Worm (Caenorhabditis elegans) whole organism, late embryonic: ENCODE data around the gene C36E6.8.

Experiments
- C08G9.2 ChIP-seq: sonication (generic microtip); optimal IDR thresholded peaks from 2 replicates; lab custom pipeline; 2016; ENCODE audit warnings: mild to moderate bottlenecking, missing genetic modification characterization, moderate library complexity, missing compliant biosample characterization
- F13H6.1 ChIP-seq: sonication (generic microtip); optimal IDR thresholded peaks from 2 replicates; lab custom pipeline; 2016; ENCODE audit warnings: missing genetic modification characterization, missing compliant biosample characterization
- K09A11.1 ChIP-seq: sonication (generic microtip); optimal IDR thresholded peaks from 2 replicates; lab custom pipeline; 2017; ENCODE audit warnings: antibody characterized with exemption, mild to moderate bottlenecking, missing genetic modification characterization, missing compliant biosample characterization; ENCODE audit not compliant: insufficient read depth
- ceh-14 ChIP-seq: sonication (generic microtip); optimal IDR thresholded peaks from 2 replicates; lab custom pipeline; 2016; ENCODE audit warnings: missing genotype, missing genetic modification characterization, missing compliant biosample characterization
- ceh-18 ChIP-seq: sonication (generic microtip); optimal IDR thresholded peaks from 2 replicates; lab custom pipeline; 2016; ENCODE audit warnings: missing genetic modification characterization, missing compliant biosample characterization
- ceh-19 ChIP-seq: fragments of 200-800 bp; sonication (Bioruptor generic); optimal IDR thresholded peaks from 2 replicates; lab custom pipeline; 2018; ENCODE audit warnings: mild to moderate bottlenecking, missing genetic modification characterization, missing compliant biosample characterization
- ceh-2 ChIP-seq: sonication (generic microtip); optimal IDR thresholded peaks from 2 replicates; lab custom pipeline; 2016; ENCODE audit warnings: missing genotype, missing genetic modification characterization, missing compliant biosample characterization
- ceh-22 ChIP-seq: sonication (generic microtip); optimal IDR thresholded peaks from 2 replicates; lab custom pipeline; 2017; ENCODE audit warnings: missing biosample characterization, missing genetic modification characterization
- ceh-24 ChIP-seq: sonication (generic microtip); optimal IDR thresholded peaks from 2 replicates; lab custom pipeline; 2016; ENCODE audit warnings: mild to moderate bottlenecking, missing genetic modification characterization, missing compliant biosample characterization
- ceh-30 ChIP-seq: fragments of 150-350 bp; optimal IDR thresholded peaks from 2 replicates; lab custom pipeline; 2014; ENCODE audit warnings: missing biosample characterization, missing genetic modification characterization
- ceh-31 ChIP-seq: sonication (generic microtip); optimal IDR thresholded peaks from 2 replicates; lab custom pipeline; 2016; ENCODE audit warnings: missing genetic modification characterization, missing compliant biosample characterization
- ceh-45 ChIP-seq: fragments of 200-800 bp; sonication (Bioruptor generic); IDR thresholded peaks from 2 replicates; pipeline ENCODE4 v1.3.6; 2022; ENCODE audit warnings: missing genetic modification reagents, missing genetic modification characterization, missing compliant biosample characterization
- ceh-48 ChIP-seq: sonication (generic microtip); optimal IDR thresholded peaks from 2 replicates; lab custom pipeline; 2016; ENCODE audit warnings: missing genetic modification characterization, inconsistent platforms, missing compliant biosample characterization
- ceh-9 ChIP-seq: sonication (generic microtip); optimal IDR thresholded peaks from 2 replicates; lab custom pipeline; 2016; ENCODE audit warnings: mild to moderate bottlenecking, missing genetic modification characterization, inconsistent platforms, missing compliant biosample characterization
- dmd-4 ChIP-seq: sonication (generic microtip); optimal IDR thresholded peaks from 2 replicates; lab custom pipeline; 2016; ENCODE audit warnings: borderline replicate concordance, missing genetic modification characterization, missing compliant biosample characterization
- dve-1 ChIP-seq: sonication (generic microtip); optimal IDR thresholded peaks from 2 replicates; lab custom pipeline; 2017; ENCODE audit warnings: antibody characterized with exemption, mild to moderate bottlenecking, missing genetic modification characterization, missing compliant biosample characterization
- elt-2 ChIP-seq: sonication (generic microtip); optimal IDR thresholded peaks from 2 replicates; lab custom pipeline; 2016; ENCODE audit warnings: missing genetic modification reagents, missing genetic modification characterization, missing compliant biosample characterization
- ets-4 ChIP-seq: sonication (generic microtip); optimal IDR thresholded peaks from 2 replicates; lab custom pipeline; 2016; ENCODE audit warnings: missing genetic modification characterization, missing compliant biosample characterization
- eyg-1 ChIP-seq: sonication (generic microtip); optimal IDR thresholded peaks from 2 replicates; lab custom pipeline; 2016; ENCODE audit warnings: missing genotype, missing genetic modification characterization, missing compliant biosample characterization
- fax-1 ChIP-seq: sonication (generic microtip); optimal IDR thresholded peaks from 2 replicates; lab custom pipeline; 2016; ENCODE audit warnings: missing genotype, missing genetic modification characterization, missing compliant biosample characterization
- gmeb-2 ChIP-seq: sonication (generic microtip); optimal IDR thresholded peaks from 2 replicates; lab custom pipeline; 2016; ENCODE audit warnings: missing genetic modification characterization, inconsistent platforms, missing compliant biosample characterization
- hlh-13 ChIP-seq: fragments of 200-800 bp; sonication (Bioruptor generic); optimal IDR thresholded peaks from 2 replicates; lab custom pipeline; 2018; ENCODE audit warnings: mild to moderate bottlenecking, missing genetic modification characterization, missing compliant biosample characterization
- hlh-30 ChIP-seq: sonication (generic microtip); optimal IDR thresholded peaks from 2 replicates; lab custom pipeline; 2017; ENCODE audit warnings: antibody characterized with exemption, missing genetic modification characterization, missing compliant biosample characterization; ENCODE audit not compliant: insufficient read depth
- hlh-6 ChIP-seq: sonication (generic microtip); optimal IDR thresholded peaks from 2 replicates; lab custom pipeline; 2016; ENCODE audit warnings: missing genotype, missing genetic modification characterization, missing compliant biosample characterization
- hlh-8 ChIP-seq: sonication (generic microtip); optimal IDR thresholded peaks from 2 replicates; lab custom pipeline; 2016; ENCODE audit warnings: missing genotype, missing genetic modification characterization, missing compliant biosample characterization
- lim-6 ChIP-seq: sonication (generic microtip); optimal IDR thresholded peaks from 2 replicates; lab custom pipeline; 2016; ENCODE audit warnings: missing genetic modification characterization, missing compliant biosample characterization
- lin-11 ChIP-seq: fragments of 200-800 bp; sonication (Bioruptor generic); optimal IDR thresholded peaks from 2 replicates; lab custom pipeline; 2018; ENCODE audit warnings: mild to moderate bottlenecking, missing genetic modification characterization, missing compliant biosample characterization
- mec-3 ChIP-seq: sonication (generic microtip); optimal IDR thresholded peaks from 2 replicates; lab custom pipeline; 2016; ENCODE audit warnings: borderline replicate concordance, missing genetic modification characterization, missing compliant biosample characterization
- nfya-1 ChIP-seq: sonication (generic microtip); optimal IDR thresholded peaks from 2 replicates; lab custom pipeline; 2017; ENCODE audit warnings: missing genetic modification characterization, mild to moderate bottlenecking, missing compliant biosample characterization, antibody characterized with exemption, moderate library complexity
- nhr-11 ChIP-seq: fragments of 150-350 bp; optimal IDR thresholded peaks from 2 replicates; lab custom pipeline; 2014; ENCODE audit warnings: missing biosample characterization, missing genetic modification characterization
- nhr-232 ChIP-seq: sonication (generic microtip); optimal IDR thresholded peaks from 2 replicates; lab custom pipeline; 2016; ENCODE audit warnings: missing genetic modification characterization, missing compliant biosample characterization
- odd-2 ChIP-seq: sonication (generic microtip); optimal IDR thresholded peaks from 2 replicates; lab custom pipeline; 2017; ENCODE audit warnings: antibody characterized with exemption, mild to moderate bottlenecking, missing genetic modification characterization, missing compliant biosample characterization
- pag-3 ChIP-seq: sonication (generic microtip); optimal IDR thresholded peaks from 2 replicates; lab custom pipeline; 2016; ENCODE audit warnings: missing compliant biosample characterization, missing genetic modification characterization, borderline replicate concordance
- pat-9 ChIP-seq: fragments of 200-800 bp; sonication (Bioruptor generic); optimal IDR thresholded peaks from 2 replicates; lab custom pipeline; 2018; ENCODE audit warnings: mild to moderate bottlenecking, missing genetic modification characterization, moderate library complexity, missing compliant biosample characterization
- pax-1 ChIP-seq: fragments of 150-350 bp; optimal IDR thresholded peaks from 2 replicates; lab custom pipeline; 2014; ENCODE audit warnings: missing biosample characterization, missing genetic modification characterization
- pha-2 ChIP-seq: sonication (generic microtip); optimal IDR thresholded peaks from 2 replicates; lab custom pipeline; 2017; ENCODE audit warnings: mild to moderate bottlenecking, missing genetic modification characterization, missing compliant biosample characterization
- pha-4 ChIP-seq: fragments of 150-350 bp; optimal IDR thresholded peaks from 2 replicates; lab custom pipeline; 2018; ENCODE audit warnings: missing biosample characterization, missing genetic modification reagents, missing genetic modification characterization
- pqm-1 ChIP-seq: sonication (generic microtip); optimal IDR thresholded peaks from 2 replicates; lab custom pipeline; 2016; ENCODE audit warnings: missing genetic modification characterization, missing compliant biosample characterization
- pros-1 ChIP-seq: fragments of 150-350 bp; optimal IDR thresholded peaks from 2 replicates; lab custom pipeline; 2014; ENCODE audit warnings: missing biosample characterization, missing genetic modification reagents, missing genetic modification characterization
- ref-2 ChIP-seq: sonication (generic microtip); optimal IDR thresholded peaks from 2 replicates; lab custom pipeline; 2016; ENCODE audit warnings: missing genetic modification characterization, missing compliant biosample characterization
- rnt-1 ChIP-seq: sonication (generic microtip); optimal IDR thresholded peaks from 2 replicates; lab custom pipeline; 2016; ENCODE audit warnings: missing genetic modification characterization, missing compliant biosample characterization
- sdc-2 ChIP-seq: sonication (generic microtip); optimal IDR thresholded peaks from 2 replicates; lab custom pipeline; 2016; ENCODE audit warnings: missing genotype, missing genetic modification characterization, missing compliant biosample characterization
- sox-2 ChIP-seq: fragments of 200-800 bp; sonication (Bioruptor generic); IDR thresholded peaks from 2 replicates; pipeline ENCODE4 v1.3.6; 2022; ENCODE audit warnings: missing genetic modification reagents, missing genetic modification characterization, missing compliant biosample characterization
- syd-9 ChIP-seq: sonication (generic microtip); optimal IDR thresholded peaks from 2 replicates; lab custom pipeline; 2016; ENCODE audit warnings: mild to moderate bottlenecking, missing genetic modification characterization, moderate library complexity, missing compliant biosample characterization
- tbx-2 ChIP-seq: sonication (generic microtip); optimal IDR thresholded peaks from 2 replicates; lab custom pipeline; 2016; ENCODE audit warnings: missing genetic modification characterization, missing compliant biosample characterization
- unc-3 ChIP-seq, 2 experiments: fragments of 200-800 bp in 1 of 2; sonication (Bioruptor generic) in 1 of 2; sonication (generic microtip) in 1 of 2; conservative IDR thresholded peaks in 1 of 2; optimal IDR thresholded peaks in 1 of 2; 2 replicates each; pipeline versions ENCODE4 v1.3.6 to Lab custom; 2016 to 2022; ENCODE audit warnings: missing compliant biosample characterization in 2 of 2, missing genetic modification characterization in 2 of 2, missing genetic modification reagents in 1 of 2
- unc-42 ChIP-seq: sonication (generic microtip); optimal IDR thresholded peaks from 2 replicates; lab custom pipeline; 2016; ENCODE audit warnings: missing genotype, missing genetic modification characterization, missing compliant biosample characterization
- unc-55 ChIP-seq: sonication (generic microtip); optimal IDR thresholded peaks from 2 replicates; lab custom pipeline; 2017; ENCODE audit warnings: missing biosample characterization, missing genetic modification reagents, missing genetic modification characterization
- unc-86 ChIP-seq: sonication (generic microtip); optimal IDR thresholded peaks from 2 replicates; lab custom pipeline; 2016; ENCODE audit warnings: missing genetic modification characterization, missing compliant biosample characterization
- ztf-16 ChIP-seq: sonication (generic microtip); optimal IDR thresholded peaks from 2 replicates; lab custom pipeline; 2017; ENCODE audit warnings: missing genetic modification characterization, missing compliant biosample characterization

The C36E6.8 gene

ce11 chrX:17479694-17480574 is 41.4 kb downstream of the C36E6.8 start:
- TF ChIP-seq lim-6 (tag; lab: Kevin White, UChicago) = no peak
- TF ChIP-seq pha-4 = no peak
- no peak for TF ChIP-seq lin-11
- peak; percentile 79 for TF ChIP-seq F13H6.1 (tag; lab: Kevin White, UChicago)
- TF ChIP-seq hlh-13 (GFP tag; lab: Kevin White, UChicago) = no peak
- TF ChIP-seq ceh-31 = peak; percentile 89
- TF ChIP-seq mec-3 (tag; lab: Kevin White, UChicago) = no peak
- TF ChIP-seq C08G9.2 = no peak
- TF ChIP-seq sox-2 (GFP tag; lab: Robert Waterston, UW) = peak; percentile 69
- peak; percentile 72 for TF ChIP-seq sdc-2 (tag; lab: Kevin White, UChicago)
- peak; percentile 39 for TF ChIP-seq ceh-48
- TF ChIP-seq eyg-1 (tag; lab: Kevin White, UChicago) = peak; percentile 31
- no peak for TF ChIP-seq ceh-9
- no peak for TF ChIP-seq unc-86
- no peak for TF ChIP-seq gmeb-2
- no peak for TF ChIP-seq nhr-11 (tag; lab: Kevin White, UChicago)
- TF ChIP-seq hlh-6 (tag; lab: Kevin White, UChicago) = no peak
- TF ChIP-seq rnt-1 (tag; lab: Kevin White, UChicago) = peak; percentile 92
- peak; percentile 64 for TF ChIP-seq unc-42 (tag; lab: Kevin White, UChicago)
- TF ChIP-seq unc-55 (GFP tag; lab: Kevin White, UChicago) = peak; percentile 89
- TF ChIP-seq ets-4 (tag; lab: Kevin White, UChicago) = peak; percentile 42
- no peak for TF ChIP-seq pqm-1 (tag; lab: Kevin White, UChicago)
- peak; percentile 57 for TF ChIP-seq tbx-2 (tag; lab: Kevin White, UChicago)
- no peak for TF ChIP-seq dmd-4 (tag; lab: Kevin White, UChicago)
- TF ChIP-seq hlh-8 (tag; lab: Kevin White, UChicago) = peak; percentile 38
- peak; percentile 46 for TF ChIP-seq dve-1
- TF ChIP-seq ceh-45 (GFP tag; lab: Robert Waterston, UW) = no peak
- peak; percentile 60 for TF ChIP-seq syd-9
- TF ChIP-seq pros-1 (tag; lab: Kevin White, UChicago) = peak; percentile 58
- TF ChIP-seq pat-9 (tag; lab: Kevin White, UChicago) = peak; percentile 2
- peak; percentile 53 for TF ChIP-seq fax-1 (tag; lab: Kevin White, UChicago)
- TF ChIP-seq pax-1 (tag; lab: Kevin White, UChicago) = no peak
- peak; percentile 81 for TF ChIP-seq nfya-1 (tag; lab: Kevin White, UChicago)
- peak; percentile 41 for TF ChIP-seq pag-3
- TF ChIP-seq ceh-24 (tag; lab: Kevin White, UChicago) = no peak
- no peak for TF ChIP-seq ceh-30
- TF ChIP-seq ceh-2 = peak; percentile 48
- TF ChIP-seq ref-2 (tag; lab: Kevin White, UChicago) = peak; percentile 79
- peak; percentile 85 for TF ChIP-seq ceh-14
- no peak for TF ChIP-seq elt-2 (tag; lab: Kevin White, UChicago)
- no peak for TF ChIP-seq nhr-232 (tag; lab: Kevin White, UChicago)
- TF ChIP-seq odd-2 (tag; lab: Kevin White, UChicago) = no peak
- TF ChIP-seq hlh-30 (tag; lab: Kevin White, UChicago) = peak; percentile 94
- TF ChIP-seq ceh-18 (tag; lab: Kevin White, UChicago) = peak; percentile 97
- TF ChIP-seq K09A11.1 = peak; percentile 92
- TF ChIP-seq ceh-19 (GFP tag; lab: Kevin White, UChicago) = no peak
- TF ChIP-seq pha-2 (tag; lab: Kevin White, UChicago) = peak; percentile 23
- peak; percentile 76 for TF ChIP-seq ceh-22 (tag; lab: Kevin White, UChicago)
- no peak for TF ChIP-seq ztf-16 (tag; lab: Kevin White, UChicago)
- no peak; the same call in 1 of the 2 replicates for TF ChIP-seq unc-3 (GFP tag; conservative IDR thresholded peaks at IDR 0.05; lab: Robert Waterston, UW)
- TF ChIP-seq unc-3 (tag; optimal IDR thresholded peaks at IDR 0.05; lab: Kevin White, UChicago) = peak; percentile 35
